Fruit fly (Drosophila melanogaster): ENCODE results near the gene dikar.

The dikar gene

dm6 chr3L:6756197-6756736 lies 13.3 kb upstream of the dikar start, which contains the start of gene Ist1:
TSS of gene Ist1 (minus strand) at chr3L:6756497.
- TF ChIP-seq Eip78C (GFP tag) (peak; percentile 7), Ets96B (tag; optimal IDR thresholded peaks at IDR 0.05) (no peak)

dm6 chr3L:6752278-6753096 lies 9.5 kb upstream of the dikar start, which contains the start of the genes velo and Sbds:
TSS of gene velo (minus strand) at chr3L:6752752.
TSS of gene Sbds (plus strand) at chr3L:6752913.
- TF ChIP-seq Gug (GFP tag; IDR thresholded peaks at IDR 0.05) (no peak), CG7368 (GFP tag; optimal IDR thresholded peaks at IDR 0.05) (no peak), CG6808 (GFP tag; optimal IDR thresholded peaks at IDR 0.05) (no peak), CG32006 (GFP tag; optimal IDR thresholded peaks at IDR 0.05) (no peak), salr (GFP tag; optimal IDR thresholded peaks at IDR 0.05) (peak in 1 of 2 experiments; percentile 38), OdsH (GFP tag; optimal IDR thresholded peaks at IDR 0.05) (no peak), CG1621 (tag; optimal IDR thresholded peaks at IDR 0.05) (no peak), CG10631 (GFP tag; optimal IDR thresholded peaks at IDR 0.05) (peak; percentile 65), CG31627 (GFP tag; optimal IDR thresholded peaks at IDR 0.05) (peak; percentile 25), ss (GFP tag; optimal IDR thresholded peaks at IDR 0.05) (no peak), dac (GFP tag; optimal IDR thresholded peaks at IDR 0.05) (peak; percentile 8), Eip93F (GFP tag; optimal IDR thresholded peaks at IDR 0.05) (no peak), CG10669 (GFP tag; optimal IDR thresholded peaks at IDR 0.05) (no peak), cyc (GFP tag; optimal IDR thresholded peaks at IDR 0.05) (peak; percentile 6), Smox (GFP tag; optimal IDR thresholded peaks at IDR 0.05) (peak; percentile 16), CG8319 (GFP tag; optimal IDR thresholded peaks at IDR 0.05) (no peak), Eip75B (GFP tag; optimal IDR thresholded peaks at IDR 0.05) (peak; percentile 18), Sox102F (GFP tag; optimal IDR thresholded peaks at IDR 0.05) (no peak), CG16779 (tag; optimal IDR thresholded peaks at IDR 0.05) (no peak), Met (GFP tag; optimal IDR thresholded peaks at IDR 0.05) (peak; percentile 37), Sox15 (GFP tag; optimal IDR thresholded peaks at IDR 0.05) (no peak), CG6276 (GFP tag; optimal IDR thresholded peaks at IDR 0.05) (no peak), CG3919 (GFP tag; optimal IDR thresholded peaks at IDR 0.05) (no peak), eg (GFP tag; IDR thresholded peaks at IDR 0.05) (peak; percentile 27; the same call in 1 of the 3 replicates), CG15336 (GFP tag; IDR thresholded peaks at IDR 0.05) (peak; percentile 36; the same call in 1 of the 2 replicates), CG34406 (GFP tag; optimal IDR thresholded peaks at IDR 0.05) (no peak), svp (GFP tag) (no peak), CG6163 (GFP tag; IDR thresholded peaks at IDR 0.05) (peak; percentile 61), CG4318 (GFP tag; optimal IDR thresholded peaks at IDR 0.05) (no peak), CG11762 (GFP tag; optimal IDR thresholded peaks at IDR 0.05; ENCODE audit: insufficient read depth) (peak; percentile 17), dsx (GFP tag; optimal IDR thresholded peaks at IDR 0.05; ENCODE audit: poor library complexity, severe bottlenecking) (peak; percentile 39), pdm3 (GFP tag; optimal IDR thresholded peaks at IDR 0.05) (no peak), CG6792 (GFP tag; optimal IDR thresholded peaks at IDR 0.05) (no peak), achi (GFP tag; optimal IDR thresholded peaks at IDR 0.05) (peak; percentile 46), Hr38 (GFP tag; optimal IDR thresholded peaks at IDR 0.05) (no peak), lz (GFP tag; optimal IDR thresholded peaks at IDR 0.05) (peak; percentile 37), esn (GFP tag; optimal IDR thresholded peaks at IDR 0.05) (peak; percentile 36), CG11294 (GFP tag; IDR thresholded peaks at IDR 0.05) (no peak), Hr39 (GFP tag; optimal IDR thresholded peaks at IDR 0.05) (peak; percentile 19), CG9139 (GFP tag; optimal IDR thresholded peaks at IDR 0.05) (no peak), fd85E (GFP tag; optimal IDR thresholded peaks at IDR 0.05) (no peak), Hr4 (GFP tag; optimal IDR thresholded peaks at IDR 0.05) (no peak), fd59A (GFP tag; optimal IDR thresholded peaks at IDR 0.05) (no peak), Eip78C (GFP tag) (peak; percentile 59), Ets96B (tag; optimal IDR thresholded peaks at IDR 0.05) (peak; percentile 33), Ets21C (GFP tag; optimal IDR thresholded peaks at IDR 0.05) (peak; percentile 18), spab (GFP tag; optimal IDR thresholded peaks at IDR 0.05) (no peak)
